Worm (Caenorhabditis elegans): ENCODE data around the gene F01D5.5.

The F01D5.5 gene

ce11 chrII:14002200-14002599 lies at the start of gene F01D5.5:
Gene F01D5.5, minus strand, starts transcription at chrII:14002300.
- TF ChIP-seq cog-1 (tag; optimal IDR thresholded peaks at IDR 0.05) (no peak), ztf-29 (GFP tag; IDR thresholded peaks at IDR 0.05) (no peak), med-1 (GFP tag; optimal IDR thresholded peaks at IDR 0.05; ENCODE audit: insufficient read depth) (no peak), T22C8.4 (GFP tag; IDR thresholded peaks at IDR 0.05) (no peak), ztf-23 (GFP tag; IDR thresholded peaks at IDR 0.05) (no peak)

- TF ChIP-seq ztf-23 (GFP tag; IDR thresholded peaks at IDR 0.05) = no peak
- TF ChIP-seq T22C8.4 (GFP tag; IDR thresholded peaks at IDR 0.05) = no peak
- no peak for TF ChIP-seq tab-1 (GFP tag; IDR thresholded peaks at IDR 0.05)
Measured at ce11 chrII:14051474-14051934, 49.4 kb upstream of the F01D5.5 start.

- no peak for TF ChIP-seq med-1 (GFP tag; optimal IDR thresholded peaks at IDR 0.05; ENCODE audit: insufficient read depth)
- TF ChIP-seq flt-1 (GFP tag; IDR thresholded peaks at IDR 0.05) = no peak
- TF ChIP-seq ref-1 (GFP tag; conservative IDR thresholded peaks at IDR 0.05) = no peak
- TF ChIP-seq ztf-23 (GFP tag; IDR thresholded peaks at IDR 0.05) = no peak
- no peak for TF ChIP-seq ztf-29 (GFP tag; IDR thresholded peaks at IDR 0.05)
- TF ChIP-seq cog-1 (tag; optimal IDR thresholded peaks at IDR 0.05) = no peak
- no peak for TF ChIP-seq klf-2 (GFP tag; conservative IDR thresholded peaks at IDR 0.05)
- no peak for TF ChIP-seq T22C8.4 (GFP tag; IDR thresholded peaks at IDR 0.05)
- no peak for TF ChIP-seq tab-1 (GFP tag; IDR thresholded peaks at IDR 0.05)
Measured at ce11 chrII:14050506-14050905, 48.4 kb upstream of the F01D5.5 start.

- no peak for TF ChIP-seq flt-1 (GFP tag; IDR thresholded peaks at IDR 0.05)
- TF ChIP-seq klf-2 (GFP tag; conservative IDR thresholded peaks at IDR 0.05) = no peak
- no peak for TF ChIP-seq tab-1 (GFP tag; IDR thresholded peaks at IDR 0.05)
- no peak for TF ChIP-seq ztf-29 (GFP tag; IDR thresholded peaks at IDR 0.05)
- no peak for TF ChIP-seq cog-1 (tag; optimal IDR thresholded peaks at IDR 0.05)
Measured at ce11 chrII:14049097-14049496, 47.0 kb upstream of the F01D5.5 start.

- 0 out of 2 replicates have a peak, but pooled peaks have one; percentile 57 for TF ChIP-seq flt-1 (GFP tag; IDR thresholded peaks at IDR 0.05)
- TF ChIP-seq med-1 (GFP tag; optimal IDR thresholded peaks at IDR 0.05; ENCODE audit: insufficient read depth) = no peak
Measured at ce11 chrII:14046491-14046890, 44.4 kb upstream of the F01D5.5 start.

- no peak for TF ChIP-seq cog-1 (tag; optimal IDR thresholded peaks at IDR 0.05)
- TF ChIP-seq med-1 (GFP tag; optimal IDR thresholded peaks at IDR 0.05; ENCODE audit: insufficient read depth) = no peak
- TF ChIP-seq ztf-29 (GFP tag; IDR thresholded peaks at IDR 0.05) = no peak
- TF ChIP-seq tab-1 (GFP tag; IDR thresholded peaks at IDR 0.05) = no peak
- no peak for TF ChIP-seq ztf-23 (GFP tag; IDR thresholded peaks at IDR 0.05)
- no peak for TF ChIP-seq flt-1 (GFP tag; IDR thresholded peaks at IDR 0.05)
- no peak for TF ChIP-seq T22C8.4 (GFP tag; IDR thresholded peaks at IDR 0.05)
- no peak for TF ChIP-seq ref-1 (GFP tag; conservative IDR thresholded peaks at IDR 0.05)
- no peak for TF ChIP-seq klf-2 (GFP tag; conservative IDR thresholded peaks at IDR 0.05)
Measured at ce11 chrII:14045934-14046470, 43.9 kb upstream of the F01D5.5 start.

ce11 chrII:14045235-14045634 lies 43.1 kb upstream of the F01D5.5 start:
- TF ChIP-seq ref-1 (GFP tag; conservative IDR thresholded peaks at IDR 0.05) (no peak), ztf-29 (GFP tag; IDR thresholded peaks at IDR 0.05) (no peak), T22C8.4 (GFP tag; IDR thresholded peaks at IDR 0.05) (no peak), cog-1 (tag; optimal IDR thresholded peaks at IDR 0.05) (no peak), ztf-23 (GFP tag; IDR thresholded peaks at IDR 0.05) (no peak), tab-1 (GFP tag; IDR thresholded peaks at IDR 0.05) (no peak), klf-2 (GFP tag; conservative IDR thresholded peaks at IDR 0.05) (no peak), med-1 (GFP tag; optimal IDR thresholded peaks at IDR 0.05; ENCODE audit: insufficient read depth) (no peak), flt-1 (GFP tag; IDR thresholded peaks at IDR 0.05) (no peak)

- TF ChIP-seq tab-1 (GFP tag; IDR thresholded peaks at IDR 0.05) = no peak
- no peak for TF ChIP-seq ztf-23 (GFP tag; IDR thresholded peaks at IDR 0.05)
- no peak for TF ChIP-seq T22C8.4 (GFP tag; IDR thresholded peaks at IDR 0.05)
- 0 out of 2 replicates have a peak, but pooled peaks have one; percentile 17 for TF ChIP-seq flt-1 (GFP tag; IDR thresholded peaks at IDR 0.05)
- no peak for TF ChIP-seq klf-2 (GFP tag; conservative IDR thresholded peaks at IDR 0.05)
- no peak for TF ChIP-seq med-1 (GFP tag; optimal IDR thresholded peaks at IDR 0.05; ENCODE audit: insufficient read depth)
Measured at ce11 chrII:14044199-14044598, 42.1 kb upstream of the F01D5.5 start.

ce11 chrII:14042836-14043604 lies 40.9 kb upstream of the F01D5.5 start:
- TF ChIP-seq klf-2 (GFP tag; conservative IDR thresholded peaks at IDR 0.05) (no peak), tab-1 (GFP tag; IDR thresholded peaks at IDR 0.05) (0 out of 2 replicates have a peak, but pooled peaks have one; percentile 38), flt-1 (GFP tag; IDR thresholded peaks at IDR 0.05) (no peak)

- no peak for TF ChIP-seq ztf-29 (GFP tag; IDR thresholded peaks at IDR 0.05)
- no peak for TF ChIP-seq klf-2 (GFP tag; conservative IDR thresholded peaks at IDR 0.05)
Measured at ce11 chrII:14040204-14040842, 38.2 kb upstream of the F01D5.5 start.
